Worm (Caenorhabditis elegans) whole organism, L1 larva: Measurements from ENCODE around the gene Y69A2AR.31.

Experiments used
- alr-1 ChIP-seq: fragments of 200-800 bp; sonication (Bioruptor generic); optimal IDR thresholded peaks from 2 replicates; lab custom pipeline; 2018; ENCODE audit warnings: borderline replicate concordance, mild to moderate bottlenecking, missing genetic modification characterization, missing compliant biosample characterization
- ama-1 ChIP-seq: fragments of 150-350 bp; optimal IDR thresholded peaks from 2 replicates; lab custom pipeline; 2014
- ceh-82 ChIP-seq, 3 experiments: fragments of 150-350 bp in 1 of 3; sonication (generic microtip) in 2 of 3; optimal IDR thresholded peaks; 2 replicates each; lab custom pipeline; 2014 to 2017; ENCODE audit warnings: missing biosample characterization in 3 of 3, missing genetic modification characterization in 3 of 3
- ceh-88 ChIP-seq: fragments of 200-800 bp; sonication (Bioruptor generic); IDR thresholded peaks from 2 replicates; pipeline ENCODE4 v1.3.6; 2022; ENCODE audit warnings: missing genetic modification characterization, missing compliant biosample characterization
- dpl-1 ChIP-seq, 3 experiments: fragments of 150-350 bp in 2 of 3; sonication (generic microtip) in 1 of 3; optimal IDR thresholded peaks; 2 replicates each; lab custom pipeline; 2014 to 2017; ENCODE audit warnings: missing biosample characterization in 3 of 3, missing genetic modification characterization in 3 of 3, missing genetic modification reagents in 3 of 3
- efl-1 ChIP-seq, 4 experiments: fragments of 150-350 bp; optimal IDR thresholded peaks in 3 of 4; peaks in 1 of 4; 1 replicate in 1 of 4; 2 replicates in 3 of 4; lab custom pipeline; 2014; ENCODE audit warnings: missing biosample characterization in 2 of 4, missing genetic modification characterization in 2 of 4, missing genetic modification reagents in 2 of 4
- elt-2 ChIP-seq: sonication (generic microtip); optimal IDR thresholded peaks from 2 replicates; lab custom pipeline; 2016; ENCODE audit warnings: missing genetic modification characterization, mild to moderate bottlenecking, inconsistent platforms, missing compliant biosample characterization, missing genetic modification reagents
- elt-3 ChIP-seq, 6 experiments: fragments of 150-350 bp in 1 of 6; sonication (generic microtip); optimal IDR thresholded peaks; 2 replicates each; lab custom pipeline; 2017 to 2018; ENCODE audit warnings: missing biosample characterization in 6 of 6, missing genetic modification characterization in 6 of 6, inconsistent platforms in 1 of 6
- fkh-4 ChIP-seq: sonication (generic microtip); optimal IDR thresholded peaks from 2 replicates; lab custom pipeline; 2016; ENCODE audit warnings: missing compliant biosample characterization, missing genetic modification characterization, borderline replicate concordance
- fkh-8 ChIP-seq: sonication (generic microtip); optimal IDR thresholded peaks from 2 replicates; lab custom pipeline; 2016; ENCODE audit warnings: mild to moderate bottlenecking, missing genetic modification characterization, missing compliant biosample characterization
- fos-1 ChIP-seq: fragments of 150-350 bp; optimal IDR thresholded peaks from 2 replicates; lab custom pipeline; 2014; ENCODE audit warnings: missing biosample characterization, missing genetic modification characterization
- hlh-4 ChIP-seq: sonication (generic microtip); optimal IDR thresholded peaks from 2 replicates; lab custom pipeline; 2016; ENCODE audit warnings: mild to moderate bottlenecking, missing genetic modification characterization, missing compliant biosample characterization
- lin-14 ChIP-seq: fragments of 200-800 bp; sonication (Bioruptor generic); optimal IDR thresholded peaks from 2 replicates; lab custom pipeline; 2018; ENCODE audit warnings: mild to moderate bottlenecking, missing genetic modification characterization, moderate library complexity, missing compliant biosample characterization
- lin-35 ChIP-seq, 2 experiments: fragments of 150-350 bp; optimal IDR thresholded peaks; 2 replicates each; lab custom pipeline; 2014; ENCODE audit warnings: missing biosample characterization in 2 of 2, missing genetic modification characterization in 2 of 2, missing genetic modification reagents in 2 of 2
- lsy-2 ChIP-seq, 2 experiments: fragments of 150-350 bp; optimal IDR thresholded peaks; 2 replicates each; lab custom pipeline; 2014; ENCODE audit warnings: missing biosample characterization in 2 of 2, missing genetic modification characterization in 2 of 2
- mab-9 ChIP-seq: fragments of 200-800 bp; sonication (Bioruptor generic); IDR thresholded peaks from 2 replicates; pipeline ENCODE4 v1.3.6; 2022; ENCODE audit warnings: missing genetic modification reagents, missing genetic modification characterization, missing compliant biosample characterization
- mep-1 ChIP-seq: fragments of 150-350 bp; optimal IDR thresholded peaks from 2 replicates; lab custom pipeline; 2014; ENCODE audit warnings: missing biosample characterization, missing genetic modification characterization
- nhr-11 ChIP-seq: fragments of 150-350 bp; optimal IDR thresholded peaks from 2 replicates; lab custom pipeline; 2014; ENCODE audit warnings: missing biosample characterization, missing genetic modification characterization
- nhr-12 ChIP-seq: sonication (generic microtip); optimal IDR thresholded peaks from 2 replicates; lab custom pipeline; 2017; ENCODE audit warnings: missing biosample characterization, missing genetic modification characterization
- nhr-20 ChIP-seq: sonication (generic microtip); optimal IDR thresholded peaks from 2 replicates; lab custom pipeline; 2016; ENCODE audit warnings: mild to moderate bottlenecking, missing genetic modification characterization, missing compliant biosample characterization
- nhr-77 ChIP-seq: fragments of 150-350 bp; optimal IDR thresholded peaks from 2 replicates; lab custom pipeline; 2014; ENCODE audit warnings: missing biosample characterization, missing genetic modification characterization
- pag-3 ChIP-seq: sonication (generic microtip); optimal IDR thresholded peaks from 2 replicates; lab custom pipeline; 2017; ENCODE audit warnings: missing genetic modification characterization, mild to moderate bottlenecking, missing compliant biosample characterization, antibody characterized with exemption, borderline replicate concordance; ENCODE audit not compliant: insufficient read depth
- pax-3 ChIP-seq: fragments of 200-800 bp; sonication (Bioruptor generic); optimal IDR thresholded peaks from 2 replicates; lab custom pipeline; 2018; ENCODE audit warnings: mild to moderate bottlenecking, missing genetic modification characterization, moderate library complexity, missing compliant biosample characterization
- pqm-1 ChIP-seq: sonication (generic microtip); optimal IDR thresholded peaks from 3 replicates; lab custom pipeline; 2017; ENCODE audit warnings: missing biosample characterization, missing genetic modification characterization
- skn-1 ChIP-seq: fragments of 150-350 bp; optimal IDR thresholded peaks from 2 replicates; lab custom pipeline; 2014; ENCODE audit warnings: missing biosample characterization, missing genetic modification characterization
- snpc-4 ChIP-seq: fragments of 150-350 bp; optimal IDR thresholded peaks from 2 replicates; lab custom pipeline; 2014; ENCODE audit warnings: missing biosample characterization, missing genetic modification characterization
- sox-4 ChIP-seq: sonication (generic microtip); optimal IDR thresholded peaks from 2 replicates; lab custom pipeline; 2016; ENCODE audit warnings: missing genetic modification characterization, missing compliant biosample characterization
- sup-37 ChIP-seq: fragments of 200-800 bp; sonication (Bioruptor generic); optimal IDR thresholded peaks from 2 replicates; lab custom pipeline; 2018; ENCODE audit warnings: mild to moderate bottlenecking, missing genetic modification characterization, missing compliant biosample characterization
- swsn-7 ChIP-seq: sonication (generic microtip); optimal IDR thresholded peaks from 2 replicates; lab custom pipeline; 2016; ENCODE audit warnings: missing genetic modification characterization, missing compliant biosample characterization
- tbx-2 ChIP-seq: sonication (generic microtip); optimal IDR thresholded peaks from 2 replicates; lab custom pipeline; 2016; ENCODE audit warnings: missing genetic modification characterization, missing compliant biosample characterization
- unc-30 ChIP-seq: sonication (generic microtip); optimal IDR thresholded peaks from 2 replicates; lab custom pipeline; 2017; ENCODE audit warnings: missing biosample characterization, missing genetic modification characterization
- zag-1 ChIP-seq: fragments of 150-350 bp; optimal IDR thresholded peaks from 2 replicates; lab custom pipeline; 2014; ENCODE audit warnings: missing biosample characterization, missing genetic modification characterization

Y69A2AR.31 gene

ce11 chrIV:2628171-2628570, 35.6 kb downstream of the Y69A2AR.31 start, which contains the start of gene ngn-1:
Gene ngn-1, minus strand, starts transcription at chrIV:2628271.
- no peak for TF ChIP-seq tbx-2 (tag; lab: Kevin White, UChicago)
- TF ChIP-seq, all 84 proteins: peak for 0

DNA sequence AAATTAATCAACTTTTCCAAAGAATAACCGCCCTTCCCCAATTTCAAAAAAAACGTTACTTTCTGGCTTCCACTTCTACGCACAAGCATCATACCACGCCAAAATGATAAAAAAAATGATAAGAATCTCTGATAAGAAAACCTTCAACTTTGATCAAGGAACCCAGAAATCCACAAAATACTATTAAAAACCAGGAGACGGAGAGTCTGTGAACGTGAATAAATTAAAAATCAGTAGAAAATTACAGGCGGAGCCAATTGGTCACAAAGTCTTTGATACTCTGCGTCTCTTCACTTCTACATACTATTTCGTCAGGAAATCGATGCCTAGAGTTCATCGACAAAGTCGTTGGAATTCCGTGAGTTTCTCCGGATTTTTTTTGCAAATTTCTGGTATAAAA, 45.2 kb downstream of the Y69A2AR.31 start, which contains the start of gene smf-3:
TSS of gene smf-3 (plus strand) at position 259 of the 400 bp plus-strand sequence.
- TF ChIP-seq elt-2 (tag; lab: Kevin White, UChicago) = peak; percentile 94
- TF ChIP-seq lsy-2 (tag; optimal IDR thresholded peaks at IDR 0.05; lab: Kevin White, UChicago) = no peak
- TF ChIP-seq nhr-20 (tag; lab: Kevin White, UChicago) = peak; percentile 15
- peak in 1 of 2 experiments; percentile 42 for TF ChIP-seq lin-35 (GFP tag; optimal IDR thresholded peaks at IDR 0.05; lab: Kevin White, UChicago)

ce11 chrIV:2616853-2617252, 47.0 kb downstream of the Y69A2AR.31 start:
- no peak for TF ChIP-seq nhr-77 (tag; lab: Kevin White, UChicago)
- no peak for TF ChIP-seq ceh-82 (tag; optimal IDR thresholded peaks at IDR 0.05; lab: Kevin White, UChicago)

ce11 chrIV:2613754-2614244, 50.0 kb downstream of the Y69A2AR.31 start, which contains the start of gene daao-1:
Gene daao-1, plus strand, starts transcription at chrIV:2614194.
- peak; percentile 7 for TF ChIP-seq elt-2 (tag; lab: Kevin White, UChicago)
- TF ChIP-seq sox-4 (tag; lab: Kevin White, UChicago) = no peak

DNA sequence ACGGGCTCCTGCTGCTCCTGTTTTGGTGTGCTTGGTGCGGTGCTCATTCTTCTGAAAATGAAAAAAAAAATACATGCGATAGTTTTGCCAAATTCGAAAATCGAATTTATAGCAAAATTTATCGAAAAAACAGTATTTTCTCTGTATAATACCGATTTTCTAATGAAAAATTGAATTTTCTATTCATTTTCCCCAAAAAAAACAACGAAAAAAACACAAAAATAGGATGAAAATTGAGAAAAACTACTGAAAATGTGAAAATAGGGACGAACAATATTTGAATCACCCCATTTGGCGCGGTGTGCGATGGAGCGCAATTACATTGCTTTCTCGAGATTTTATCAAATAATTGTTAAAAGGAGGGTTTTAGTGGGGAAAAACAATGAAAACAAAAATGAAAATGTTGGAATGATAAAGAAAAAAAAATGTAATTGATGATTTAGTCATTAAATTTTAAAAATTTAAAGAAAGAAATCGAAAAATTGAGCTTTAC, 50.7 kb downstream of the Y69A2AR.31 start, which contains the start of gene Y69A2AR.28:
TSS of gene Y69A2AR.28 (minus strand) at position 51 of the 493 bp plus-strand sequence.
- peak; percentile 36 for TF ChIP-seq skn-1 (tag; lab: Kevin White, UChicago)
- peak; percentile 55 to 84 (median 74) for TF ChIP-seq dpl-1 (GFP tag; optimal IDR thresholded peaks at IDR 0.05; lab: Kevin White, UChicago)
- TF ChIP-seq nhr-11 = no peak
- TF ChIP-seq lin-35 (GFP tag; optimal IDR thresholded peaks at IDR 0.05; lab: Kevin White, UChicago) = peak; percentile 60 to 82
- no peak for TF ChIP-seq pqm-1 (tag; lab: Kevin White, UChicago)
- TF ChIP-seq lsy-2 (tag; optimal IDR thresholded peaks at IDR 0.05; lab: Kevin White, UChicago) = peak in 1 of 2 experiments; percentile 51
- peak; percentile 23 for TF ChIP-seq mep-1 (tag; lab: Kevin White, UChicago)
- TF ChIP-seq efl-1 (optimal IDR thresholded peaks at IDR 0.05; lab: Kevin White, UChicago) = peak; percentile 70
- peak; percentile 83 to 97 for TF ChIP-seq efl-1 (GFP tag; optimal IDR thresholded peaks at IDR 0.05 in 1 of 2; lab: Kevin White, UChicago)
- TF ChIP-seq mab-9 = no peak

ce11 chrIV:2610974-2611373, 52.8 kb downstream of the Y69A2AR.31 start:
- peak in 1 of 3 experiments; percentile 2 for TF ChIP-seq dpl-1 (GFP tag; optimal IDR thresholded peaks at IDR 0.05; lab: Kevin White, UChicago)
- TF ChIP-seq elt-3 (tag; optimal IDR thresholded peaks at IDR 0.05; lab: Kevin White, UChicago) = no peak
- TF ChIP-seq swsn-7 (tag; lab: Kevin White, UChicago) = no peak
- TF ChIP-seq ceh-88 = no peak
- TF ChIP-seq efl-1 (optimal IDR thresholded peaks at IDR 0.05; lab: Kevin White, UChicago) = peak in 1 of 2 experiments; percentile 55
- TF ChIP-seq efl-1 (GFP tag; optimal IDR thresholded peaks at IDR 0.05 in 1 of 2; lab: Kevin White, UChicago) = no peak

- no peak for TF ChIP-seq lin-14 (GFP tag; lab: Kevin White, UChicago)
- TF ChIP-seq snpc-4 (tag; lab: Kevin White, UChicago) = no peak
- TF ChIP-seq pag-3 = no peak
- TF ChIP-seq hlh-4 (tag; lab: Kevin White, UChicago) = no peak
- TF ChIP-seq fos-1 = no peak
- TF ChIP-seq alr-1 (tag; lab: Kevin White, UChicago) = no peak
- TF ChIP-seq nhr-12 (tag; lab: Kevin White, UChicago) = no peak
- TF ChIP-seq unc-30 (tag; lab: Kevin White, UChicago) = no peak
- TF ChIP-seq ama-1 (lab: Kevin White, UChicago) = no peak
- TF ChIP-seq pax-3 (tag; lab: Kevin White, UChicago) = no peak
- no peak for TF ChIP-seq fkh-4 (tag; lab: Kevin White, UChicago)
- no peak for TF ChIP-seq lsy-2 (tag; optimal IDR thresholded peaks at IDR 0.05; lab: Kevin White, UChicago)
- TF ChIP-seq nhr-20 (tag; lab: Kevin White, UChicago) = no peak
- no peak for TF ChIP-seq nhr-77 (tag; lab: Kevin White, UChicago)
- TF ChIP-seq zag-1 (tag; lab: Kevin White, UChicago) = no peak
- no peak for TF ChIP-seq sup-37
- TF ChIP-seq fkh-8 (tag; lab: Kevin White, UChicago) = no peak
Measured at ce11 chrIV:2610409-2610808, 53.4 kb downstream of the Y69A2AR.31 start, which contains the start of gene Y69A2AR.32. Gene Y69A2AR.32, plus strand, starts transcription at chrIV:2610436.
